Fruit fly (Drosophila melanogaster) whole organism, embryonic: ENCODE measurements around the gene pigs.
A peak's percentile ranks its signal among the peaks of the same experiment; 100 is the strongest.

Source experiments
- Adf1 ChIP-seq: fragments of 200-800 bp; sonication (Bioruptor generic); IDR thresholded peaks from 2 replicates; pipeline ENCODE4 v1.3.6; 2022; ENCODE audit warnings: missing biosample characterization, missing genetic modification characterization
- CG11695 ChIP-seq: fragments of 200-800 bp; sonication (Bioruptor generic); IDR thresholded peaks from 3 replicates; pipeline ENCODE4 v1.3.6; 2022; ENCODE audit warnings: missing biosample characterization, missing genetic modification characterization
- CG12104 ChIP-seq: fragments of 200-800 bp; sonication (Bioruptor generic); optimal IDR thresholded peaks from 3 replicates; lab custom pipeline; 2016; ENCODE audit warnings: missing biosample characterization, missing genetic modification characterization
- CG12391 ChIP-seq: fragments of 200-800 bp; sonication (Bioruptor generic); optimal IDR thresholded peaks from 3 replicates; lab custom pipeline; 2018; ENCODE audit warnings: missing biosample characterization, mild to moderate bottlenecking, missing genetic modification characterization, moderate library complexity
- CG13296 ChIP-seq: fragments of 200-800 bp; sonication (Bioruptor generic); optimal IDR thresholded peaks from 3 replicates; lab custom pipeline; 2018; ENCODE audit warnings: missing biosample characterization, mild to moderate bottlenecking, missing genetic modification characterization
- CG14441 ChIP-seq: fragments of 200-800 bp; sonication (Bioruptor generic); IDR thresholded peaks from 2 replicates; pipeline ENCODE4 v1.3.6; 2022; ENCODE audit warnings: missing biosample characterization, missing genetic modification characterization
- CG1529 ChIP-seq: fragments of 200-800 bp; sonication (Bioruptor generic); optimal IDR thresholded peaks from 3 replicates; lab custom pipeline; 2018; ENCODE audit warnings: missing biosample characterization, missing genetic modification characterization
- CG3726 ChIP-seq: fragments of 200-800 bp; sonication (Bioruptor generic); IDR thresholded peaks from 3 replicates; pipeline ENCODE4, ENCODE4 v1.3.6; 2022; ENCODE audit warnings: missing biosample characterization, missing genetic modification characterization
- CG3838 ChIP-seq: fragments of 200-800 bp; sonication (Bioruptor generic); optimal IDR thresholded peaks from 3 replicates; lab custom pipeline; 2016; ENCODE audit warnings: missing biosample characterization, missing genetic modification characterization
- CG4617 ChIP-seq: fragments of 200-800 bp; sonication (Bioruptor generic); optimal IDR thresholded peaks from 3 replicates; lab custom pipeline; 2016; ENCODE audit warnings: missing biosample characterization, missing genetic modification characterization, borderline replicate concordance
- CG7556 ChIP-seq: fragments of 200-800 bp; sonication (Bioruptor generic); optimal IDR thresholded peaks from 2 replicates; lab custom pipeline; 2017; ENCODE audit warnings: missing biosample characterization, mild to moderate bottlenecking, missing genetic modification characterization
- CG8281 ChIP-seq: fragments of 200-800 bp; sonication (Bioruptor generic); optimal IDR thresholded peaks from 2 replicates; lab custom pipeline; 2018; ENCODE audit warnings: missing biosample characterization, mild to moderate bottlenecking, missing genetic modification characterization, moderate library complexity
- Chrac-16 ChIP-seq: fragments of 200-800 bp; sonication (Bioruptor generic); optimal IDR thresholded peaks from 3 replicates; lab custom pipeline; 2016; ENCODE audit warnings: missing biosample characterization, missing genetic modification characterization
- Deaf1 ChIP-seq: fragments of 200-800 bp; optimal IDR thresholded peaks from 3 replicates; lab custom pipeline; 2019; ENCODE audit warnings: missing biosample characterization, mild to moderate bottlenecking, missing genetic modification characterization, moderate library complexity
- Dfd ChIP-seq, 2 experiments: fragments of >200 bp; optimal IDR thresholded peaks; 2 replicates each; lab custom pipeline; 2017; ENCODE audit warnings: missing biosample characterization in 2 of 2, missing genetic modification characterization in 2 of 2
- Fer1 ChIP-seq: fragments of 200-800 bp; sonication (Bioruptor generic); optimal IDR thresholded peaks from 2 replicates; lab custom pipeline; 2017; ENCODE audit warnings: missing biosample characterization, mild to moderate bottlenecking, missing genetic modification characterization
- Fer2 ChIP-seq: fragments of 200-800 bp; sonication (Bioruptor generic); optimal IDR thresholded peaks from 2 replicates; lab custom pipeline; 2018; ENCODE audit warnings: missing biosample characterization, mild to moderate bottlenecking, missing genetic modification characterization, moderate library complexity
- H15 ChIP-seq: fragments of 200-800 bp; sonication (Bioruptor generic); IDR thresholded peaks from 3 replicates; pipeline ENCODE4 v1.3.6; 2022; ENCODE audit warnings: missing biosample characterization, missing genetic modification characterization
- HHEX ChIP-seq: fragments of 200-800 bp; sonication (Bioruptor generic); optimal IDR thresholded peaks from 3 replicates; lab custom pipeline; 2017; ENCODE audit warnings: missing biosample characterization, mild to moderate bottlenecking, missing genetic modification characterization, missing genetic modification reagents
- Hmr ChIP-seq: fragments of 200-800 bp; sonication (Bioruptor generic); optimal IDR thresholded peaks from 3 replicates; lab custom pipeline; 2017; ENCODE audit warnings: mild to moderate bottlenecking, missing biosample characterization, missing genetic modification reagents, missing genetic modification characterization
- Mad ChIP-seq: fragments of 200-800 bp; sonication (Bioruptor generic); optimal IDR thresholded peaks from 2 replicates; lab custom pipeline; 2016; ENCODE audit warnings: missing biosample characterization, missing genetic modification characterization
- Neu2 ChIP-seq: fragments of 200-800 bp; sonication (Bioruptor generic); optimal IDR thresholded peaks from 3 replicates; lab custom pipeline; 2016; ENCODE audit warnings: missing biosample characterization, missing genetic modification characterization, borderline replicate concordance
- Nf-YC ChIP-seq: fragments of 200-800 bp; optimal IDR thresholded peaks from 3 replicates; lab custom pipeline; 2019; ENCODE audit warnings: missing biosample characterization, mild to moderate bottlenecking, missing genetic modification characterization, moderate library complexity
- Ravus ChIP-seq: fragments of 200-800 bp; sonication (Bioruptor generic); IDR thresholded peaks from 2 replicates; pipeline ENCODE4 v1.3.6; 2022; ENCODE audit warnings: missing biosample characterization, missing genetic modification characterization
- Scr ChIP-seq: fragments of 200-800 bp; sonication (Bioruptor generic); IDR thresholded peaks from 2 replicates; pipeline ENCODE4 v1.3.6; 2022; ENCODE audit warnings: missing biosample characterization, missing genetic modification characterization; ENCODE audit not compliant: partially characterized antibody
- Side ChIP-seq: fragments of 200-800 bp; sonication (Bioruptor generic); optimal IDR thresholded peaks from 2 replicates; lab custom pipeline; 2016; ENCODE audit warnings: missing biosample characterization, missing genetic modification characterization
- Sin3A ChIP-seq: fragments of >200 bp; optimal IDR thresholded peaks from 2 replicates; lab custom pipeline; 2018
- bab2 ChIP-seq: fragments of 200-800 bp; sonication (Bioruptor generic); optimal IDR thresholded peaks from 2 replicates; lab custom pipeline; 2016; ENCODE audit warnings: missing biosample characterization, missing genetic modification characterization
- bsh ChIP-seq, 2 experiments: fragments of 200-800 bp; sonication (Bioruptor generic); optimal IDR thresholded peaks; 2 replicates each; lab custom pipeline; 2017 to 2018; ENCODE audit warnings: mild to moderate bottlenecking in 2 of 2, missing biosample characterization in 2 of 2, missing genetic modification characterization in 2 of 2, moderate library complexity in 1 of 2
- cg ChIP-seq: fragments of 200-800 bp; sonication (Bioruptor generic); optimal IDR thresholded peaks from 3 replicates; lab custom pipeline; 2019; ENCODE audit warnings: missing biosample characterization, mild to moderate bottlenecking, missing genetic modification characterization, moderate library complexity
- dmrt99B ChIP-seq: fragments of 200-800 bp; sonication (Bioruptor generic); optimal IDR thresholded peaks from 2 replicates; lab custom pipeline; 2018; ENCODE audit warnings: missing biosample characterization, mild to moderate bottlenecking, missing genetic modification characterization, moderate library complexity
- ems ChIP-seq: fragments of 200-800 bp; sonication (Bioruptor generic); optimal IDR thresholded peaks from 3 replicates; lab custom pipeline; 2016; ENCODE audit warnings: missing biosample characterization, missing genetic modification characterization
- grau ChIP-seq: fragments of 200-800 bp; optimal IDR thresholded peaks from 3 replicates; lab custom pipeline; 2019; ENCODE audit warnings: missing biosample characterization, mild to moderate bottlenecking, missing genetic modification characterization, moderate library complexity
- hbn ChIP-seq: fragments of 200-800 bp; sonication (Bioruptor generic); IDR thresholded peaks from 2 replicates; pipeline ENCODE4 v1.3.6; 2022; ENCODE audit warnings: missing biosample characterization, missing genetic modification characterization; ENCODE audit not compliant: partially characterized antibody
- hth ChIP-seq: fragments of >200 bp; optimal IDR thresholded peaks from 2 replicates; lab custom pipeline; 2017; ENCODE audit warnings: inconsistent platforms
- kni ChIP-seq: fragments of 200-800 bp; sonication (Bioruptor generic); optimal IDR thresholded peaks from 3 replicates; lab custom pipeline; 2017; ENCODE audit warnings: mild to moderate bottlenecking, missing biosample characterization, missing genetic modification reagents, missing genetic modification characterization
- mirr ChIP-seq: fragments of 200-800 bp; sonication (Bioruptor generic); optimal IDR thresholded peaks from 3 replicates; lab custom pipeline; 2018; ENCODE audit warnings: missing biosample characterization, mild to moderate bottlenecking, missing genetic modification characterization
- mld ChIP-seq: fragments of 200-800 bp; sonication (Bioruptor generic); IDR thresholded peaks from 3 replicates; pipeline ENCODE4 v1.3.6; 2022; ENCODE audit warnings: missing biosample characterization, missing genetic modification characterization; ENCODE audit not compliant: partially characterized antibody
- nerfin-2 ChIP-seq: fragments of 200-800 bp; sonication (Bioruptor generic); IDR thresholded peaks from 2 replicates; pipeline ENCODE4 v1.3.6; 2022; ENCODE audit warnings: missing biosample characterization, missing genetic modification characterization; ENCODE audit not compliant: partially characterized antibody
- nmo ChIP-seq: fragments of 200-800 bp; sonication (Bioruptor generic); optimal IDR thresholded peaks from 2 replicates; lab custom pipeline; 2018; ENCODE audit warnings: missing biosample characterization, mild to moderate bottlenecking, missing genetic modification characterization, moderate library complexity
- onecut ChIP-seq: fragments of 200-800 bp; sonication (Bioruptor generic); IDR thresholded peaks from 2 replicates; pipeline ENCODE4 v1.3.6; 2022; ENCODE audit warnings: missing biosample characterization, missing genetic modification characterization
- repo ChIP-seq: fragments of 200-800 bp; sonication (Bioruptor generic); optimal IDR thresholded peaks from 2 replicates; lab custom pipeline; 2016; ENCODE audit warnings: missing biosample characterization, missing genetic modification characterization
- scrt ChIP-seq: fragments of 200-800 bp; sonication (Bioruptor generic); optimal IDR thresholded peaks from 2 replicates; lab custom pipeline; 2018; ENCODE audit warnings: missing biosample characterization, mild to moderate bottlenecking, missing genetic modification characterization, moderate library complexity
- sd ChIP-seq: fragments of 200-800 bp; sonication (Bioruptor generic); optimal IDR thresholded peaks from 3 replicates; lab custom pipeline; 2018; ENCODE audit warnings: missing biosample characterization, mild to moderate bottlenecking, missing genetic modification characterization, moderate library complexity
- sisA ChIP-seq: fragments of 200-800 bp; sonication (Bioruptor generic); IDR thresholded peaks from 2 replicates; pipeline ENCODE4 v1.3.6; 2022; ENCODE audit warnings: missing biosample characterization, missing genetic modification characterization
- sob ChIP-seq: fragments of 200-800 bp; sonication (Bioruptor generic); IDR thresholded peaks from 2 replicates; pipeline ENCODE4 v1.3.6; 2022; ENCODE audit warnings: missing biosample characterization, missing genetic modification characterization
- sqz ChIP-seq: fragments of 200-800 bp; sonication (Bioruptor generic); optimal IDR thresholded peaks from 3 replicates; lab custom pipeline; 2018; ENCODE audit warnings: missing biosample characterization, mild to moderate bottlenecking, missing genetic modification characterization
- tap ChIP-seq: fragments of 200-800 bp; optimal IDR thresholded peaks from 3 replicates; lab custom pipeline; 2019; ENCODE audit warnings: missing biosample characterization, mild to moderate bottlenecking, missing genetic modification characterization, moderate library complexity
- tgo ChIP-seq: fragments of 200-800 bp; sonication (Bioruptor generic); IDR thresholded peaks from 3 replicates; pipeline ENCODE4 v1.3.6; 2022; ENCODE audit warnings: missing biosample characterization, missing genetic modification characterization
- wdn ChIP-seq: fragments of 200-800 bp; sonication (Bioruptor generic); IDR thresholded peaks from 2 replicates; pipeline ENCODE4 v1.3.6; 2022; ENCODE audit warnings: missing biosample characterization, missing genetic modification characterization
- z ChIP-seq: fragments of 200-800 bp; sonication (Bioruptor generic); IDR thresholded peaks from 3 replicates; pipeline ENCODE4 v1.3.6; 2022; ENCODE audit warnings: missing biosample characterization, missing genetic modification characterization

The pigs gene

DNA sequence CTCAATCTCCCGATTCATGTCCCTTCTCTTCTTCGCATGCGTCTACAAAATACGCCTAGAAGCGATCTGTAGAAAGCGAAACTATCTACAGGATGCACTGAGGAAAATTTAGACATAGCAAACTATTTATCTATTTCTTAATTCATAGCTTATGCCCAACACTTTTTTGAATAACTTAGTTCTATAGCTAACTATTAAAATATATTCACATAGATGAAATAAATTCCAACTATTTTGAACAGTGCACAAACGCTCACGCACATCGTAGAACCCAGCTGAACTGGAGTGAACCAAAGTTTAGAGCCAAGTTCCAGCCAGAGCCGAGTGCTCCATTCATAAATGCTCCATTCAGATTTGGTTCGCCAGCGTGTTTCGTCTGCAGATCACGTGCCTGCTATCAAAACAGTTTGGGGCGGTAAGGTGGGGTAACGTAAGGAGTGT lies 21.7 kb downstream of the pigs start (continued):
- TF ChIP-seq tgo (GFP tag; lab: Robert Waterston, UW) (peak; percentile 44; the same call in 2 of the 3 replicates), Scr (no peak), Fer1 (GFP tag; lab: Kevin White, UChicago) (no peak), hth (lab: Kevin White, UChicago) (no peak), wdn (GFP tag; lab: Robert Waterston, UW) (peak; percentile 51; the same call in 1 of the 2 replicates), Ravus (GFP tag; lab: Robert Waterston, UW) (no peak; the same call in 1 of the 2 replicates), CG13296 (GFP tag; lab: Kevin White, UChicago) (no peak), nerfin-2 (GFP tag; lab: Robert Waterston, UW) (no peak), cg (GFP tag; lab: Kevin White, UChicago) (no peak), H15 (GFP tag; lab: Robert Waterston, UW) (0 out of 3 replicates have a peak, but pooled peaks have one; percentile 12), kni (GFP tag; lab: Kevin White, UChicago) (peak; percentile 41), Deaf1 (tag; lab: Kevin White, UChicago) (peak; percentile 20), Mad (no peak), Neu2 (no peak), CG3838 (no peak), Adf1 (GFP tag; lab: Robert Waterston, UW) (no peak; the same call in 1 of the 2 replicates), grau (tag; lab: Kevin White, UChicago) (peak; percentile 59), nmo (GFP tag; lab: Kevin White, UChicago) (peak; percentile 45), Nf-YC (tag; lab: Kevin White, UChicago) (no peak), ems (GFP tag; lab: Kevin White, UChicago) (no peak), tap (peak; percentile 4), CG11695 (GFP tag; lab: Robert Waterston, UW) (peak; percentile 48; the same call in 1 of the 3 replicates), hbn (GFP tag; lab: Robert Waterston, UW) (no peak), Chrac-16 (peak; percentile 11), CG7556 (GFP tag; lab: Kevin White, UChicago) (peak; percentile 27), bab2 (peak; percentile 11), bsh (GFP tag; optimal IDR thresholded peaks at IDR 0.05; lab: Kevin White, UChicago) (peak; percentile 43 to 71), mirr (GFP tag; lab: Kevin White, UChicago) (no peak), CG12104 (GFP tag; lab: Kevin White, UChicago) (peak; percentile 26), scrt (GFP tag; lab: Kevin White, UChicago) (peak; percentile 12), onecut (GFP tag; lab: Robert Waterston, UW) (no peak), Fer2 (no peak), mld (GFP tag; lab: Robert Waterston, UW) (no peak), CG4617 (GFP tag; lab: Kevin White, UChicago) (no peak), sisA (GFP tag; lab: Robert Waterston, UW) (peak; percentile 40; the same call in 1 of the 2 replicates), sqz (GFP tag; lab: Kevin White, UChicago) (no peak), CG3726 (no peak), Dfd (GFP tag; optimal IDR thresholded peaks at IDR 0.05; lab: Kevin White, UChicago) (no peak), CG8281 (no peak), repo (GFP tag; lab: Kevin White, UChicago) (no peak), z (GFP tag; lab: Robert Waterston, UW) (no peak), sob (GFP tag; lab: Robert Waterston, UW) (peak; percentile 58), CG12391 (tag; lab: Kevin White, UChicago) (peak; percentile 43), sd (tag; lab: Kevin White, UChicago) (no peak), Hmr (GFP tag; lab: Kevin White, UChicago) (peak; percentile 45), HHEX (GFP tag; lab: Kevin White, UChicago) (no peak), CG1529 (GFP tag; lab: Kevin White, UChicago) (no peak), Sin3A (lab: Kevin White, UChicago) (no peak), Side (GFP tag; lab: Kevin White, UChicago) (peak; percentile 27), CG14441 (peak; percentile 38; the same call in 1 of the 2 replicates), dmrt99B (tag; lab: Kevin White, UChicago) (peak; percentile 35)
